Worm (Caenorhabditis elegans) whole organism, L4 larva: ENCODE data around the gene col-91.

Experiments
- D1046.2 ChIP-seq: fragments of 200-800 bp; sonication (Bioruptor generic); IDR thresholded peaks from 2 replicates; pipeline ENCODE4 v1.3.6; 2022; ENCODE audit warnings: missing genetic modification characterization, missing compliant biosample characterization
- F37D6.2 ChIP-seq: sonication (generic microtip); optimal IDR thresholded peaks from 2 replicates; lab custom pipeline; 2016; ENCODE audit warnings: mild to moderate bottlenecking, missing genetic modification characterization, missing compliant biosample characterization
- F49E8.2 ChIP-seq: sonication (generic microtip); optimal IDR thresholded peaks from 2 replicates; lab custom pipeline; 2016; ENCODE audit warnings: missing compliant biosample characterization, mild to moderate bottlenecking, missing genetic modification characterization, borderline replicate concordance
- T20F7.1 ChIP-seq: fragments of 200-800 bp; sonication (Bioruptor generic); optimal IDR thresholded peaks from 2 replicates; lab custom pipeline; 2018; ENCODE audit warnings: mild to moderate bottlenecking, missing genetic modification characterization, missing compliant biosample characterization
- Y48G9A.11 ChIP-seq: fragments of 200-800 bp; sonication (Bioruptor generic); IDR thresholded peaks from 2 replicates; pipeline ENCODE4 v1.3.6; 2022; ENCODE audit warnings: missing genetic modification reagents, missing genetic modification characterization, missing compliant biosample characterization
- Y75B8A.6 ChIP-seq: fragments of 200-800 bp; sonication (Bioruptor generic); IDR thresholded peaks from 2 replicates; pipeline ENCODE4 v1.3.6; 2022; ENCODE audit warnings: missing genetic modification reagents, missing genetic modification characterization, missing compliant biosample characterization
- aha-1 ChIP-seq: fragments of 150-350 bp; peaks from one replicate; lab custom pipeline; 2014; ENCODE audit warnings: missing biosample characterization, missing genetic modification characterization
- arid-1 ChIP-seq: fragments of 200-800 bp; sonication (Bioruptor generic); conservative IDR thresholded peaks from 2 replicates; pipeline ENCODE4 v1.3.6; 2022; ENCODE audit warnings: missing genetic modification reagents, missing genetic modification characterization, missing compliant biosample characterization
- attf-4 ChIP-seq: sonication (generic microtip); optimal IDR thresholded peaks from 3 replicates; lab custom pipeline; 2017; ENCODE audit warnings: missing biosample characterization, missing genetic modification characterization
- ceh-32 ChIP-seq: sonication (generic microtip); optimal IDR thresholded peaks from 2 replicates; lab custom pipeline; 2016; ENCODE audit warnings: mild to moderate bottlenecking, missing genetic modification characterization, missing compliant biosample characterization; ENCODE audit not compliant: poor library complexity
- ceh-44 ChIP-seq: fragments of 200-800 bp; sonication (Bioruptor generic); IDR thresholded peaks from 2 replicates; pipeline ENCODE4 v1.3.6; 2022; ENCODE audit warnings: missing genetic modification reagents, missing genetic modification characterization, missing compliant biosample characterization
- daf-12 ChIP-seq: fragments of 150-350 bp; optimal IDR thresholded peaks from 2 replicates; lab custom pipeline; 2014; ENCODE audit warnings: missing biosample characterization, missing genetic modification reagents, missing genetic modification characterization
- daf-16 ChIP-seq, 3 experiments: sonication (generic microtip); optimal IDR thresholded peaks; 2 replicates each; lab custom pipeline; 2016 to 2017; ENCODE audit warnings: missing genetic modification characterization in 3 of 3, missing genetic modification reagents in 3 of 3, mild to moderate bottlenecking in 2 of 3, missing compliant biosample characterization in 2 of 3, missing biosample characterization in 1 of 3, moderate library complexity in 1 of 3
- daf-19 ChIP-seq: fragments of 200-800 bp; sonication (Bioruptor generic); conservative IDR thresholded peaks from 2 replicates; pipeline ENCODE4 v1.3.6; 2022; ENCODE audit warnings: missing genetic modification characterization, missing compliant biosample characterization
- dpl-1 ChIP-seq: fragments of 150-350 bp; optimal IDR thresholded peaks from 2 replicates; lab custom pipeline; 2014; ENCODE audit warnings: missing biosample characterization, missing genetic modification reagents, missing genetic modification characterization
- duxl-1 ChIP-seq: sonication (generic microtip); optimal IDR thresholded peaks from 2 replicates; lab custom pipeline; 2016; ENCODE audit warnings: mild to moderate bottlenecking, missing genetic modification characterization, moderate library complexity, missing compliant biosample characterization; ENCODE audit not compliant: poor library complexity
- hif-1 ChIP-seq, 2 experiments: sonication (generic microtip); optimal IDR thresholded peaks; 2 replicates each; lab custom pipeline; 2016 to 2017; ENCODE audit warnings: missing compliant biosample characterization in 2 of 2, missing genetic modification characterization in 2 of 2, missing genetic modification reagents in 2 of 2, missing genotype in 2 of 2, mild to moderate bottlenecking in 1 of 2
- hlh-11 ChIP-seq: fragments of 200-800 bp; sonication (Bioruptor generic); optimal IDR thresholded peaks from 2 replicates; lab custom pipeline; 2018; ENCODE audit warnings: mild to moderate bottlenecking, missing genetic modification characterization, missing compliant biosample characterization
- hlh-30 ChIP-seq: sonication (generic microtip); optimal IDR thresholded peaks from 2 replicates; lab custom pipeline; 2017; ENCODE audit warnings: antibody characterized with exemption, mild to moderate bottlenecking, missing genetic modification characterization, missing compliant biosample characterization; ENCODE audit not compliant: insufficient read depth
- hmg-1.1 ChIP-seq: fragments of 200-800 bp; sonication (Bioruptor generic); IDR thresholded peaks from 2 replicates; pipeline ENCODE4 v1.3.6; 2022; ENCODE audit warnings: missing genetic modification reagents, missing genetic modification characterization, missing compliant biosample characterization
- lin-15B ChIP-seq: fragments of 150-350 bp; sonication (generic microtip); optimal IDR thresholded peaks from 3 replicates; lab custom pipeline; 2014; ENCODE audit warnings: missing biosample characterization, missing genetic modification characterization
- lin-39 ChIP-seq: fragments of 150-350 bp; optimal IDR thresholded peaks from 2 replicates; lab custom pipeline; 2014; ENCODE audit warnings: missing biosample characterization, missing genetic modification reagents, missing genetic modification characterization
- lsy-2 ChIP-seq, 2 experiments: fragments of 150-350 bp in 1 of 2; sonication (generic microtip) in 1 of 2; optimal IDR thresholded peaks; 2 replicates each; lab custom pipeline; 2014 to 2017; ENCODE audit warnings: missing biosample characterization in 2 of 2, missing genetic modification characterization in 2 of 2
- mes-2 ChIP-seq: sonication (generic microtip); optimal IDR thresholded peaks from 2 replicates; lab custom pipeline; 2016; ENCODE audit warnings: missing genotype, mild to moderate bottlenecking, missing genetic modification characterization, missing compliant biosample characterization; ENCODE audit not compliant: poor library complexity, severe bottlenecking
- mxl-3 ChIP-seq: fragments of 200-800 bp; sonication (Bioruptor generic); optimal IDR thresholded peaks from 2 replicates; lab custom pipeline; 2018; ENCODE audit warnings: mild to moderate bottlenecking, missing genetic modification characterization, missing compliant biosample characterization
- nhr-11 ChIP-seq: fragments of 150-350 bp; optimal IDR thresholded peaks from 2 replicates; lab custom pipeline; 2014; ENCODE audit warnings: missing biosample characterization, missing genetic modification characterization
- nhr-25 ChIP-seq: sonication (generic microtip); optimal IDR thresholded peaks from 2 replicates; lab custom pipeline; 2017; ENCODE audit warnings: missing genetic modification characterization, mild to moderate bottlenecking, missing compliant biosample characterization, antibody characterized with exemption, moderate library complexity, borderline replicate concordance; ENCODE audit not compliant: insufficient read depth
- nhr-28 ChIP-seq: fragments of 150-350 bp; optimal IDR thresholded peaks from 2 replicates; lab custom pipeline; 2014; ENCODE audit warnings: missing biosample characterization, missing genetic modification characterization
- nhr-48 ChIP-seq: sonication (generic microtip); optimal IDR thresholded peaks from 2 replicates; lab custom pipeline; 2016; ENCODE audit warnings: mild to moderate bottlenecking, missing genetic modification characterization, missing compliant biosample characterization
- nhr-6 ChIP-seq: fragments of 150-350 bp; optimal IDR thresholded peaks from 2 replicates; lab custom pipeline; 2014; ENCODE audit warnings: missing biosample characterization, missing genetic modification characterization
- php-3 ChIP-seq: fragments of 200-800 bp; sonication (Bioruptor generic); IDR thresholded peaks from 2 replicates; pipeline ENCODE4 v1.3.6; 2022; ENCODE audit warnings: missing genetic modification reagents, missing genetic modification characterization, missing compliant biosample characterization
- rbr-2 ChIP-seq: sonication (generic microtip); optimal IDR thresholded peaks from 2 replicates; lab custom pipeline; 2016; ENCODE audit warnings: missing genotype, missing genetic modification characterization, missing compliant biosample characterization
- set-16 ChIP-seq: fragments of 200-800 bp; sonication (Bioruptor generic); IDR thresholded peaks from 2 replicates; pipeline ENCODE4 v1.3.6; 2022; ENCODE audit warnings: missing genetic modification reagents, missing genetic modification characterization, missing compliant biosample characterization
- skn-1 ChIP-seq: fragments of 150-350 bp; optimal IDR thresholded peaks from 2 replicates; lab custom pipeline; 2014; ENCODE audit warnings: missing biosample characterization, missing genetic modification characterization
- snpc-4 ChIP-seq: fragments of 150-350 bp; optimal IDR thresholded peaks from 2 replicates; lab custom pipeline; 2014; ENCODE audit warnings: missing biosample characterization, missing genetic modification characterization
- tra-1 ChIP-seq: fragments of 200-800 bp; sonication (Bioruptor generic); IDR thresholded peaks from 2 replicates; pipeline ENCODE4 v1.3.6; 2022; ENCODE audit warnings: missing genetic modification reagents, missing genetic modification characterization, missing compliant biosample characterization
- unc-130 ChIP-seq: sonication (generic microtip); optimal IDR thresholded peaks from 2 replicates; lab custom pipeline; 2016; ENCODE audit warnings: missing genetic modification reagents, missing genetic modification characterization, missing compliant biosample characterization
- unc-62 ChIP-seq, 3 experiments: fragments of 150-350 bp in 1 of 3; sonication (generic microtip); optimal IDR thresholded peaks in 2 of 3; peaks in 1 of 3; 1 replicate in 1 of 3; 2 replicates in 2 of 3; lab custom pipeline; 2014 to 2017; ENCODE audit warnings: missing biosample characterization in 3 of 3, missing genetic modification characterization in 3 of 3, missing genetic modification reagents in 3 of 3, missing genotype in 1 of 3
- zag-1 ChIP-seq: fragments of 150-350 bp; optimal IDR thresholded peaks from 2 replicates; lab custom pipeline; 2014; ENCODE audit warnings: missing biosample characterization, missing genetic modification characterization
- zfp-3 ChIP-seq: fragments of 200-800 bp; sonication (Bioruptor generic); conservative IDR thresholded peaks from 2 replicates; pipeline ENCODE4 v1.3.6; 2022; ENCODE audit warnings: missing genetic modification reagents, missing genetic modification characterization, missing compliant biosample characterization
- zip-11 ChIP-seq: fragments of 200-800 bp; sonication (Bioruptor generic); IDR thresholded peaks from 2 replicates; pipeline ENCODE4 v1.3.6; 2022; ENCODE audit warnings: missing genetic modification characterization, missing compliant biosample characterization
- ztf-11 ChIP-seq: fragments of 150-350 bp; optimal IDR thresholded peaks from 2 replicates; lab custom pipeline; 2014; ENCODE audit warnings: missing biosample characterization, missing genetic modification characterization

Gene col-91

DNA sequence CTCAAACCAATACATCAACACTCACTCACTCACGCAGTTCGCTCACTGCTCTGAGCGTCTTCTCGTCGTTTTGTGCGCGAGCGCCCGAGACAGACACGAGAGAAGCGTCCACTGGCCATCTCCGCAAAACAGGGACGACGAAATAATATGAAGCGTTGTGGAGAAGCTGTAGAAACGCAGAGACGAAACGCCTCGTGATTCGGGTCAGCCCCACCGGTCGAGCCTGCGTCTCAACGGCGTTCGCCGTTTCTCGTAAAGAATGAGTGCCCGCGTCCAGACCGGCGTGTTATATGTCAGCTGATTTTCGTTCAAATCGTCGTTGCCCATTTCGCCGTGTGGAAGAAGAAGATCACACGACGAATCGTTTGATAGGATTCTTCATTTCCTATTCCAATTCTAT is 36.0 kb downstream of the col-91 start, which contains the start of gene fbxl-1 (continued):
- TF ChIP-seq zip-11 (GFP tag; lab: Robert Waterston, UW) (no peak), F49E8.2 (no peak), ceh-32 (no peak), lsy-2 (tag; optimal IDR thresholded peaks at IDR 0.05; lab: Kevin White, UChicago) (peak; percentile 80 to 82), daf-12 (no peak), aha-1 (tag; lab: Kevin White, UChicago) (peak; percentile 92), dpl-1 (peak; percentile 16), skn-1 (no peak), hlh-11 (tag; lab: Kevin White, UChicago) (peak; percentile 99), hlh-30 (tag; lab: Kevin White, UChicago) (peak; percentile 99), hmg-1.1 (GFP tag; lab: Robert Waterston, UW) (peak; percentile 93), nhr-48 (tag; lab: Kevin White, UChicago) (peak; percentile 31), F37D6.2 (tag; lab: Kevin White, UChicago) (peak; percentile 73), tra-1 (GFP tag; lab: Robert Waterston, UW) (no peak), nhr-28 (tag; lab: Kevin White, UChicago) (peak; percentile 81), daf-16 (GFP tag; optimal IDR thresholded peaks at IDR 0.05; lab: Kevin White, UChicago) (no peak), daf-16 (tag; optimal IDR thresholded peaks at IDR 0.05; lab: Kevin White, UChicago) (peak; percentile 64), D1046.2 (GFP tag; lab: Robert Waterston, UW) (no peak), hif-1 (tag; optimal IDR thresholded peaks at IDR 0.05; lab: Kevin White, UChicago) (peak; percentile 16 to 84), unc-130 (no peak), nhr-6 (tag; lab: Kevin White, UChicago) (peak; percentile 76), unc-62 (GFP tag; optimal IDR thresholded peaks at IDR 0.05 in 1 of 2; lab: Kevin White, UChicago) (peak in 1 of 2 experiments; percentile 99), unc-62 (tag; optimal IDR thresholded peaks at IDR 0.05; lab: Kevin White, UChicago) (no peak), snpc-4 (tag; lab: Kevin White, UChicago) (no peak), mes-2 (tag; lab: Kevin White, UChicago) (peak; percentile 61), lin-15B (no peak), mxl-3 (GFP tag; lab: Kevin White, UChicago) (peak; percentile 86), ceh-44 (no peak), daf-19 (GFP tag; lab: Robert Waterston, UW) (no peak), Y75B8A.6 (GFP tag; lab: Robert Waterston, UW) (no peak), zag-1 (tag; lab: Kevin White, UChicago) (no peak), nhr-11 (tag; lab: Kevin White, UChicago) (peak; percentile 91), arid-1 (GFP tag; lab: Robert Waterston, UW) (peak; percentile 64), T20F7.1 (GFP tag; lab: Kevin White, UChicago) (peak; percentile 86), zfp-3 (0 out of 2 replicates have a peak, but pooled peaks have one; percentile 11), php-3 (GFP tag; lab: Robert Waterston, UW) (0 out of 2 replicates have a peak, but pooled peaks have one; percentile 39), lin-39 (peak; percentile 12), rbr-2 (tag; lab: Kevin White, UChicago) (peak; percentile 87), nhr-25 (no peak), duxl-1 (tag; lab: Kevin White, UChicago) (peak; percentile 6), attf-4 (no peak), Y48G9A.11 (GFP tag; lab: Robert Waterston, UW) (no peak), set-16 (GFP tag; lab: Robert Waterston, UW) (peak; percentile 89), ztf-11 (tag; lab: Kevin White, UChicago) (no peak)
